Fruit fly (Drosophila melanogaster): ENCODE data around the gene CG44869.

- TF ChIP-seq CG8478 (optimal IDR thresholded peaks at IDR 0.05) = no peak
- peak in 1 of 2 experiments; percentile 23 for TF ChIP-seq CTCF (optimal IDR thresholded peaks at IDR 0.05)
Measured at dm6 chr2L:15434910-15435309, 16.7 kb upstream of the CG44869 start.

All from S2 (cell line).